Worm (Caenorhabditis elegans): Measurements from ENCODE around the gene slmp-1.

slmp-1 gene

DNA sequence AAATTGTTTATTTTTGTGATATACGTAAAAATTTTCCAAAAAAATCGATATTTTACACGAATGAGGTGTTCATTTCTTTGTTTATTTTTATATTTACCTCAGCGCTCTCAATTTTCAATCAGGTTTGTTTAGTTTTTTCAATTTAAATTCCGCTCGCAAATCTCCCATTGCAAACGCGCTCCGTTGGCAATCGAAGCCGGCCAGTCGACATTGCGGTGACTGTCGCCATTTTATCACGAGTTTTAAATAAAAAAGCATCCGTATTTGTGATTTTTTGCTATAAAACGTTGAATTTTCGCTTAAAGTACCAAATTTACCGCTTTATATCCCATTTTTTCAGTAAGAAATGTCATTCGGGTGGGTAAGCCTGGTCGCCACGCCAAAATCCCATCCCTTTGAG is at the start of gene slmp-1:
slmp-1 (plus strand) TSS at position 335 of the 400 bp plus-strand sequence.
- TF ChIP-seq efl-1 (GFP tag; optimal IDR thresholded peaks at IDR 0.05) (peak; percentile 37), hmg-1.2 (GFP tag; IDR thresholded peaks at IDR 0.05) (0 out of 2 replicates have a peak, but pooled peaks have one; percentile 23), ceh-58 (GFP tag; IDR thresholded peaks at IDR 0.05) (no peak), lin-35 (GFP tag; optimal IDR thresholded peaks at IDR 0.05) (peak in 1 of 3 experiments; percentile 77), lin-26 (GFP tag; IDR thresholded peaks at IDR 0.05) (no peak), ama-1 (optimal IDR thresholded peaks at IDR 0.05) (no peak), ama-1 (GFP tag; optimal IDR thresholded peaks at IDR 0.05) (no peak), let-607 (tag; optimal IDR thresholded peaks at IDR 0.05) (no peak), let-526 (GFP tag; IDR thresholded peaks at IDR 0.05) (no peak), lin-54 (GFP tag; optimal IDR thresholded peaks at IDR 0.05) (peak; percentile 57), snpc-4 (GFP tag; optimal IDR thresholded peaks at IDR 0.05) (no peak), snpc-4 (tag; optimal IDR thresholded peaks at IDR 0.05) (peak in 1 of 4 experiments; percentile 30), ceh-27 (GFP tag; optimal IDR thresholded peaks at IDR 0.05) (peak; percentile 10), akir-1 (GFP tag; optimal IDR thresholded peaks at IDR 0.05) (no peak), F10E7.11 (tag; optimal IDR thresholded peaks at IDR 0.05) (no peak), cebp-1 (GFP tag; IDR thresholded peaks at IDR 0.05) (no peak), cebp-1 (tag; optimal IDR thresholded peaks at IDR 0.05) (peak; percentile 43), nhr-80 (tag; optimal IDR thresholded peaks at IDR 0.05) (peak; percentile 44), ztf-25 (GFP tag; IDR thresholded peaks at IDR 0.05) (no peak), dpl-1 (GFP tag; optimal IDR thresholded peaks at IDR 0.05) (peak; percentile 24), B0336.3 (GFP tag; IDR thresholded peaks at IDR 0.05) (no peak), pbrm-1 (GFP tag; IDR thresholded peaks at IDR 0.05) (no peak), B0261.1 (tag; optimal IDR thresholded peaks at IDR 0.05) (no peak), die-1 (tag; optimal IDR thresholded peaks at IDR 0.05) (no peak), dox-1 (GFP tag; IDR thresholded peaks at IDR 0.05) (peak; percentile 35; the same call in 1 of the 2 replicates), mcd-1 (GFP tag; IDR thresholded peaks at IDR 0.05) (peak; percentile 90), attf-5 (GFP tag; optimal IDR thresholded peaks at IDR 0.05) (peak; percentile 59)

DNA sequence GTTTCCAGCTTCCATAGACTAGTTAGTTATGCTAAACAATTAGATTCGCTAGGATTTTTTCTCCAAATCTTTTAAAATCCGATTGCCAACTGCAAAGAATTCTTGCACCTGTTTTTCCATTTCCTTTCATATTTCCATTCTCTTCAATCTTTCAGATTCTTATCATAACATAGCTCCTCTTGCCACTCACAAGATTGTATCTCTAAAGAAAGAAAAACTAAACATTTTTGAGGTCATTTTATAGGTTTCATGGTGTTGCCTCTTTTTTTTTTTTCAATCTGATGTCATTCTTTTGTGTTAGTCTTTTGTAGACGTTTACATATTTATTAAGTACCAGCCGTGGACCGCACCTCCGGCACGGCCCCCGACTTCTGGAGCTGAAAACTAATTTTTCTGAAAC is 48.2 kb upstream of the slmp-1 start:
- TF ChIP-seq hmg-1.2 (GFP tag; IDR thresholded peaks at IDR 0.05) (no peak), lin-40 (tag; optimal IDR thresholded peaks at IDR 0.05) (no peak), B0035.1 (tag; optimal IDR thresholded peaks at IDR 0.05) (no peak), efl-1 (GFP tag; optimal IDR thresholded peaks at IDR 0.05) (no peak), somi-1 (GFP tag; optimal IDR thresholded peaks at IDR 0.05) (no peak), attf-5 (GFP tag; optimal IDR thresholded peaks at IDR 0.05) (no peak), fkh-3 (tag; optimal IDR thresholded peaks at IDR 0.05) (no peak), ztf-22 (GFP tag; optimal IDR thresholded peaks at IDR 0.05) (no peak), zim-3 (tag; optimal IDR thresholded peaks at IDR 0.05) (no peak), sea-2 (GFP tag; IDR thresholded peaks at IDR 0.05) (no peak), lsl-1 (GFP tag; optimal IDR thresholded peaks at IDR 0.05) (no peak), rpc-1 (optimal IDR thresholded peaks at IDR 0.05) (no peak), rpc-1 (tag; optimal IDR thresholded peaks at IDR 0.05) (no peak), atf-7 (tag; optimal IDR thresholded peaks at IDR 0.05) (no peak), mxl-1 (tag; optimal IDR thresholded peaks at IDR 0.05) (no peak), hlh-26 (GFP tag; conservative IDR thresholded peaks at IDR 0.05) (no peak)
